Worm (Caenorhabditis elegans): Measurements from ENCODE around the gene Y82E9BL.12.

Y82E9BL.12 gene

DNA sequence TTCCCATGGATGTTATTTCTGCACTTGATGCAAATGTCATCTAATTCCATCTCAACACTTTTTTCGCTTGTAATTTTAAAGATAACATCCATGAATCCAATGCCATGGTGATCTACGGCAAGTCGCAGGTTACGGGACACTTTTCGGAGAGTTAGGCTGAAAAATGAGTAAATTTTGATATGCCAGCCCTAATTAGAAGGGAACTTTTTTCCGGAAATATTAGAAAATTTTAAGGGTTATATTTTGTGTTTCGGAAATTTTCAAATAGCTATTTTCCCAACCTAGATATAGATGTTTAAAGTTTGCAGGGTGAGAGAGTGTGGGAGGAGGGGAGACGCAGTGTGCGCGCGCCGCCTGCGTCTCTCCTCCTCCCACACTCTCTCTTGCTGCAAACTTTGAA is 1.7 kb upstream of the Y82E9BL.12 start:
- TF ChIP-seq hnd-1 (tag; optimal IDR thresholded peaks at IDR 0.05): no peak
- TF ChIP-seq tbx-11 (GFP tag; IDR thresholded peaks at IDR 0.05): no peak
- TF ChIP-seq flt-1 (GFP tag; IDR thresholded peaks at IDR 0.05): no peak
- no peak for TF ChIP-seq ets-7 (tag; optimal IDR thresholded peaks at IDR 0.05)

DNA sequence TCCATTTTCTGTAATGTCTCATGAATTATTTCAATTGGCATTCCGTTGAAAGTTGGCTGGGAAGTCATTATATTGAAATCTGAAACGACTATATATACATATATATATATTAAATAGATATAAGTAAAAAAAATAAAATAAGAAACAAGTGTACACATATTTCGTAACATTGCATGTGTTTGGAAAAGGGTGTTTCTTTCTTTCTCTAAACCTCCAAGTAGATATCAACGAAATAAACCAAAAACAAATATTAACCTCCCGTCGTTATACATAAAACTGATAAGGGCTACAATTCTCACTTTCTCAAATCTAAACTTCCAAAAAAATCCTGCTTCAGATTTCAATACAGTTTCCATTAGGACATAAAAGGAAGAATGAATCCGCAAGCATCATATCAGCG is 778 bp upstream of the Y82E9BL.12 start, which contains the start of gene fbxa-79:
fbxa-79 (minus strand) TSS at position 86 of the 400 bp plus-strand sequence.
- TF ChIP-seq ama-1 (optimal IDR thresholded peaks at IDR 0.05): no peak
- TF ChIP-seq hmg-4 (GFP tag; optimal IDR thresholded peaks at IDR 0.05): no peak
- no peak for TF ChIP-seq hmbx-1 (tag; optimal IDR thresholded peaks at IDR 0.05)
- TF ChIP-seq B0310.2 (tag; optimal IDR thresholded peaks at IDR 0.05): no peak
- no peak for TF ChIP-seq flt-1 (GFP tag; IDR thresholded peaks at IDR 0.05)
- TF ChIP-seq hnd-1 (tag; optimal IDR thresholded peaks at IDR 0.05): no peak
- TF ChIP-seq F13C5.2 (tag; optimal IDR thresholded peaks at IDR 0.05): no peak
- TF ChIP-seq tbx-37 (GFP tag; conservative IDR thresholded peaks at IDR 0.05): no peak
- TF ChIP-seq sea-1 (GFP tag; conservative IDR thresholded peaks at IDR 0.05): no peak
- no peak for TF ChIP-seq aly-1 (tag; optimal IDR thresholded peaks at IDR 0.05)
- no peak for TF ChIP-seq tra-4 (tag; optimal IDR thresholded peaks at IDR 0.05)
- no peak for TF ChIP-seq pes-1 (GFP tag; IDR thresholded peaks at IDR 0.05)
- no peak for TF ChIP-seq ets-7 (tag; optimal IDR thresholded peaks at IDR 0.05)
- TF ChIP-seq ceh-13 (GFP tag; optimal IDR thresholded peaks at IDR 0.05): no peak
- no peak for TF ChIP-seq ceh-36 (tag; optimal IDR thresholded peaks at IDR 0.05)
- TF ChIP-seq tbx-11 (GFP tag; IDR thresholded peaks at IDR 0.05): no peak
- no peak for TF ChIP-seq scrt-1 (GFP tag; IDR thresholded peaks at IDR 0.05)

DNA sequence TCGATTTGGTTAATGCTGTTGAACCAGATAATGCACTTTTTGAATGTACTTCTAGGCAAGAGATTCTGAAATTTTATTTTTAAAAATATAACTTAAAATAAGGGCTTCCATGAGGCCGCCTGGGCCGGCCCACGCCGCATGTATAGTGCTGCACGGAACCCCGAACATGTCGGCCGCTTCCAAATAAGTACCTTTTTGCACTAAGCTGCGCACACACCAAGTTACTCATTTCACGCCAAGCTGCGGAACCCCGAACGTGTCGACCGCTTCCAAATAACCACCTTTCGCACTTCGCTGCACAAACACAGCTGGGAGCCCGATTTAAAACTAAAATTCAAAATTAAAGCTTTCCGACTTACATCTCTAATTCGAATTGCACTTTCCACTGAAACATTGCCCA is 2.4 kb downstream of the Y82E9BL.12 start:
- no peak for TF ChIP-seq hnd-1 (tag; optimal IDR thresholded peaks at IDR 0.05)
- no peak for TF ChIP-seq sea-1 (GFP tag; conservative IDR thresholded peaks at IDR 0.05)
- no peak for TF ChIP-seq F13C5.2 (tag; optimal IDR thresholded peaks at IDR 0.05)
- no peak for TF ChIP-seq hmbx-1 (tag; optimal IDR thresholded peaks at IDR 0.05)
- TF ChIP-seq pes-1 (GFP tag; IDR thresholded peaks at IDR 0.05): no peak
- no peak for TF ChIP-seq ceh-13 (GFP tag; optimal IDR thresholded peaks at IDR 0.05)
- TF ChIP-seq ets-7 (tag; optimal IDR thresholded peaks at IDR 0.05): no peak
- no peak for TF ChIP-seq ceh-36 (tag; optimal IDR thresholded peaks at IDR 0.05)
- TF ChIP-seq ama-1 (optimal IDR thresholded peaks at IDR 0.05): no peak
- no peak for TF ChIP-seq hmg-4 (GFP tag; optimal IDR thresholded peaks at IDR 0.05)
- no peak for TF ChIP-seq aly-1 (tag; optimal IDR thresholded peaks at IDR 0.05)
- no peak for TF ChIP-seq B0310.2 (tag; optimal IDR thresholded peaks at IDR 0.05)

DNA sequence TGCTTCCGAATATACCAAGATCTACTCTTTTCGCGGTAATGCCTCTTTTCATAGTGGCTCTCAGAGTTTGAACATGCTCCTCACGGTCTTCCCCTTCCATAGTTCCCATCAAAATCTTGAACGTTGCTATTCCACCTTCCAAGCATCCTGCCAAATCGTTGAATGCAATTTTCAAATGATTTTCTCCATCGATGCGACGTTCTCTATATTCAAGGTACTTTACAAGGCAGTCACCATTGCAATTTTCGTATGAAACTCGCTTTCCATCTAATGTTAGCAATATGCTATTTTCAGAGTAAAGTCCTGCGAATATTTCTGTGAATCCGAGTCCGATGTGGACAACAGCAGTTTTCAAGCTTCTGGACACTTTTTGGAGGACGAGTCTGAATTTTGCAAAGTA is 5.3 kb downstream of the Y82E9BL.12 start:
- no peak for TF ChIP-seq tra-4 (tag; optimal IDR thresholded peaks at IDR 0.05)
- TF ChIP-seq ets-7 (tag; optimal IDR thresholded peaks at IDR 0.05): no peak
- no peak for TF ChIP-seq aly-1 (tag; optimal IDR thresholded peaks at IDR 0.05)
- no peak for TF ChIP-seq hmg-4 (GFP tag; optimal IDR thresholded peaks at IDR 0.05)
- no peak for TF ChIP-seq B0310.2 (tag; optimal IDR thresholded peaks at IDR 0.05)

DNA sequence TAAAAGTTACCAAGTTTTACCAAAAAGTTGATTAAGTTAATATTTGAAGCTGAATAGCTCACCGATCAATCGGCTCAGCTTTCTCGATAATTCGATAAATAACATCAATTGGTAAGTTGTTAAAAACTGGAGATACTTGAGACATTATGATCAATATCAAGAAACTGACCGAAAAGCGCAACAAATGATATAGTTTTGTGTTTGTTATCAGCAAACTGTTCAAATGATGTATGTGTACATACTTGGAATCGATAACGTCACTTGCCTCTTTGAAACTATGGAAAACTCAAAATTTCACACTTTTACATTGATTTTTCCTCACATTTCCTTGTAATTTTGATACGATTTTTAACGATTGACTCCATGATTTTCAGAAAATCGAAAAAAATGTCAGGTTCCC is 6.1 kb downstream of the Y82E9BL.12 start, which contains the start of the genes fbxa-80 and fbxa-19:
fbxa-80 (minus strand) TSS at position 173 of the 400 bp plus-strand sequence.
fbxa-19 (plus strand) TSS at position 364 of the 400 bp plus-strand sequence.
- TF ChIP-seq hmbx-1 (tag; optimal IDR thresholded peaks at IDR 0.05): no peak
- TF ChIP-seq hnd-1 (tag; optimal IDR thresholded peaks at IDR 0.05): no peak
- no peak for TF ChIP-seq ceh-13 (GFP tag; optimal IDR thresholded peaks at IDR 0.05)
- TF ChIP-seq pes-1 (GFP tag; IDR thresholded peaks at IDR 0.05): no peak
- TF ChIP-seq flt-1 (GFP tag; IDR thresholded peaks at IDR 0.05): no peak
- no peak for TF ChIP-seq ama-1 (optimal IDR thresholded peaks at IDR 0.05)
- TF ChIP-seq tbx-37 (GFP tag; conservative IDR thresholded peaks at IDR 0.05): no peak
- no peak for TF ChIP-seq F13C5.2 (tag; optimal IDR thresholded peaks at IDR 0.05)
- TF ChIP-seq ets-7 (tag; optimal IDR thresholded peaks at IDR 0.05): no peak
- no peak for TF ChIP-seq tbx-11 (GFP tag; IDR thresholded peaks at IDR 0.05)
- TF ChIP-seq B0310.2 (tag; optimal IDR thresholded peaks at IDR 0.05): no peak
- no peak for TF ChIP-seq aly-1 (tag; optimal IDR thresholded peaks at IDR 0.05)
- no peak for TF ChIP-seq sea-1 (GFP tag; conservative IDR thresholded peaks at IDR 0.05)
- no peak for TF ChIP-seq hmg-4 (GFP tag; optimal IDR thresholded peaks at IDR 0.05)
- no peak for TF ChIP-seq ceh-36 (tag; optimal IDR thresholded peaks at IDR 0.05)
- no peak for TF ChIP-seq tra-4 (tag; optimal IDR thresholded peaks at IDR 0.05)
- TF ChIP-seq scrt-1 (GFP tag; IDR thresholded peaks at IDR 0.05): no peak

DNA sequence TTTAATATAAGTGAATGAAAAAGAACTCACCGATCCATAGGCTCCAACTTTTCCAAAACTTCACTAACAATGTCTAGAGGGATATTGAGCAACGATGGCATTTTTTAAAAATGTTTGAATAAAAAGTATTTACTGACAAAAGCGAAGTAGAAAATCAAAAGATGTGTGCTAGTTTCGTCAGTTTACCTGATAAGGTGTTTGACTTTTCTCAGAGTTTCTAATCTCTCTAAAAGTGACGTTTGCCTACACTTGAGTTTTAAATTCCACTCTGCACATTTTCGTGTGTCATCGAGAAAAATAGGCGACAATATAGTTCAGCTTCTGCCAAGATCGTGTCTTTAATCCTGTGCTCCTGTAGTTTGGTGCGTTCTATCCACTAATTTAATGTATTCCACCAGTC is 12.6 kb downstream of the Y82E9BL.12 start, which contains the start of gene fbxa-15:
fbxa-15 (minus strand) TSS at position 101 of the 400 bp plus-strand sequence.
- TF ChIP-seq aly-1 (tag; optimal IDR thresholded peaks at IDR 0.05) (no peak), ets-7 (tag; optimal IDR thresholded peaks at IDR 0.05) (no peak), ama-1 (optimal IDR thresholded peaks at IDR 0.05) (no peak), scrt-1 (GFP tag; IDR thresholded peaks at IDR 0.05) (no peak), F13C5.2 (tag; optimal IDR thresholded peaks at IDR 0.05) (no peak)

DNA sequence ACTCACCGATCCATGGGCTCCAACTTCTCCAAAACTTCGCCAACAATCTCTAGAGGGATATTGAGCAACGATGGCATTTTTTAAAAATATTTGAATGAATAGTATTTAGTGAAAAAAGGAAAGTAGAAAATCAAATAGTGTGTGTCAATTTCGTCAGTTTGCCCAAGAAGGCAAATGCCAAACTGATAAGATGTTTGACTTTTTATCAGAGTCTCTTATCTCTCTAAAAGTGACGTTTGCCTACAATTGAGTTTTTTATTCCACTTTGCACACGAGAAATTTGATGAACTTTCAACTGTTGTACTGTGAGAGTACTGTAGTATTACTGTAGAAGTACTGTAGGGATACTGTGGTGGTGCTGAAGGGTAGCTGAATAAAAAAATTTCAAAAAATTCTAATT is 14.6 kb downstream of the Y82E9BL.12 start:
- TF ChIP-seq hmg-4 (GFP tag; optimal IDR thresholded peaks at IDR 0.05): no peak
- TF ChIP-seq pes-1 (GFP tag; IDR thresholded peaks at IDR 0.05): no peak
- no peak for TF ChIP-seq B0310.2 (tag; optimal IDR thresholded peaks at IDR 0.05)
- no peak for TF ChIP-seq sea-1 (GFP tag; conservative IDR thresholded peaks at IDR 0.05)
- no peak for TF ChIP-seq tbx-11 (GFP tag; IDR thresholded peaks at IDR 0.05)
- TF ChIP-seq hmbx-1 (tag; optimal IDR thresholded peaks at IDR 0.05): no peak
- TF ChIP-seq aly-1 (tag; optimal IDR thresholded peaks at IDR 0.05): no peak

DNA sequence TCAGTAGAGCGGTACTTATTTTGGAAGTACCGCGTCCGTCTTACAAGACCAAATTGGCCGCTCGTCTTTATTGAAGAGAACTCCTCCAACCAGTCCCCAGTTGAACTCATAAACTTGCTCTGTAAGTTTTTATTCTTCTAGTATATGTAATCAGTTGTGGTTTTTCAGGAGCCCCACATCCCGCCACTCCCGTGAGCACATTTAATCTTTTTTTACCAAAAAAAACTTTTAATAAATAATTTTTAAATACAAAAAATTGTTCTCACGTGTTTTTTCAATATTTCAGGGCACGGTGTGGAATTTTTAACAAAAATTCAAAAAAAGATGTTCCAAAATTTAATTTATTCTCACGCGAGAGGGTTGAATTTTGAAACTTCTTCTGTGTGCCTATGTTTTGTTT is 15.5 kb downstream of the Y82E9BL.12 start, which contains the start of gene fbxa-14:
fbxa-14 (minus strand) TSS at position 101 of the 400 bp plus-strand sequence.
- TF ChIP-seq scrt-1 (GFP tag; IDR thresholded peaks at IDR 0.05) (no peak), ets-7 (tag; optimal IDR thresholded peaks at IDR 0.05) (no peak), hnd-1 (tag; optimal IDR thresholded peaks at IDR 0.05) (no peak), ama-1 (optimal IDR thresholded peaks at IDR 0.05) (no peak), tra-4 (tag; optimal IDR thresholded peaks at IDR 0.05) (no peak), tbx-37 (GFP tag; conservative IDR thresholded peaks at IDR 0.05) (no peak), B0310.2 (tag; optimal IDR thresholded peaks at IDR 0.05) (no peak), hmbx-1 (tag; optimal IDR thresholded peaks at IDR 0.05) (no peak), flt-1 (GFP tag; IDR thresholded peaks at IDR 0.05) (no peak), F13C5.2 (tag; optimal IDR thresholded peaks at IDR 0.05) (no peak), pes-1 (GFP tag; IDR thresholded peaks at IDR 0.05) (no peak), aly-1 (tag; optimal IDR thresholded peaks at IDR 0.05) (no peak), sea-1 (GFP tag; conservative IDR thresholded peaks at IDR 0.05) (no peak)
